Fruit fly (Drosophila melanogaster) ovary, adult (tissue): Measurements from ENCODE around the gene CG42512.

Experiments
- CG17801 ChIP-seq: fragments of 200-800 bp; optimal IDR thresholded peaks from 2 replicates; lab custom pipeline; 2019; ENCODE audit warnings: missing biosample characterization, mild to moderate bottlenecking, missing genetic modification characterization, moderate library complexity; ENCODE audit not compliant: partially characterized antibody

Gene CG42512

dm6 chrX:16694477-16694876, 43.3 kb downstream of the CG42512 start:
- no peak for TF ChIP-seq CG17801 (GFP tag; lab: Kevin White, UChicago)

- no peak for TF ChIP-seq CG17801 (GFP tag; lab: Kevin White, UChicago)
These were observed 43.8 kb downstream of the CG42512 start, which contains the start of gene Septin4 for dm6 chrX:16694959-16695358. Gene Septin4, minus strand, starts transcription at chrX:16695173.

- no peak for TF ChIP-seq CG17801 (GFP tag; lab: Kevin White, UChicago)
These were observed 44.5 kb downstream of the CG42512 start, which contains the start of gene CG4678 for dm6 chrX:16695658-16696181. Gene CG4678, plus strand, starts transcription at chrX:16696131.

- TF ChIP-seq CG17801 (GFP tag; lab: Kevin White, UChicago) = no peak
These were observed 45.7 kb downstream of the CG42512 start for dm6 chrX:16696614-16697519.

- TF ChIP-seq CG17801 (GFP tag; lab: Kevin White, UChicago) = no peak
These were observed 46.9 kb downstream of the CG42512 start for dm6 chrX:16697882-16698571.

dm6 chrX:16700070-16700469, 48.9 kb downstream of the CG42512 start, which contains the start of gene CG9676:
Gene CG9676, minus strand, starts transcription at chrX:16700170.
- no peak for TF ChIP-seq CG17801 (GFP tag; lab: Kevin White, UChicago)

dm6 chrX:16701941-16702340, 50.8 kb downstream of the CG42512 start, which contains the start of gene sphe:
Gene sphe, minus strand, starts transcription at chrX:16701972.
- TF ChIP-seq CG17801 (GFP tag; lab: Kevin White, UChicago) = no peak
